Fruit fly (Drosophila melanogaster): ENCODE results near the gene CG33263.

Gene CG33263

dm6 chr3L:13424068-13424467 lies at the start of gene CG33263:
TSS of gene CG33263 (minus strand) at chr3L:13424168.
- no peak for TF ChIP-seq noc (tag; optimal IDR thresholded peaks at IDR 0.05)

DNA sequence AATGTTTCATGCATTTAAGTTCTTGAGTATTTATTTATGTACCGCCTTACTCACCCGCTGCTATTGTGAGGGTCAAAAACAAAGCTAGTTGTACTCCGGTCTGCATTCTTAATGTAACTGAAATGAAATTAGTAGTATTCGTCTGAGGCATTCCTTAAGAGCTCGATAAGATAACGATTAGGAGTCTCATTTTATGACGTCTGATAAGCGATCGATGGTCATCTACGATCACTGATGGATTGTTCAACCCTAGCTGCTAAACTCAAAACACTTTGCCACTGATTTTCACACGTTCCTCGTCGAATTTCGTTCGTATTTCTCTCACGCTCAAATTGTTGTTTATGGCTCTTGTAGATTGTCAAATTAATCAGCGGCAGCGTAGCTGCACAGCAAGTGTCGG lies 33.2 kb upstream of the CG33263 start, which contains the start of gene CG10116:
TSS of gene CG10116 (minus strand) at position 106 of the 400 bp plus-strand sequence.
- TF ChIP-seq noc (tag; optimal IDR thresholded peaks at IDR 0.05): no peak

DNA sequence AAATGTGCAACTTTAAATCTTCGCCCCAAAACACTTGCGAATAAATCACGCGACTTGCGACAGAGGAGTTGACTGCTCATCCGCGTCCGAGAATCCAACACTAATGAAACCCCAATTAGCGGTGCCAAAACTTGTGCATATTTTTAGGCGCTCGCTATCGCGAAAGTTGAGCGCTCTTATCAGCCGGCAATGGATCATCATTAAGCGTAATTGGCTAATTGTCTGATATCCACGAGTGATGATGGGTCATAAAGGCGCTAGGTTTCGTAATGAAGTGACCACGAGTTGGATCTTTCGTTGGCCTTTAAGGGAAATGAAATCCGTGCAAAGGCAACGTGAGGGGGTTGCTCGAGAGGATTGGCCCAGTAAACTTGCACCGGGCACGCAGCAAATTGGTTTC lies 30.8 kb upstream of the CG33263 start:
- peak; percentile 57 for TF ChIP-seq noc (tag; optimal IDR thresholded peaks at IDR 0.05)

dm6 chr3L:13452281-13452680 lies 28.3 kb upstream of the CG33263 start:
- no peak for TF ChIP-seq noc (tag; optimal IDR thresholded peaks at IDR 0.05)

DNA sequence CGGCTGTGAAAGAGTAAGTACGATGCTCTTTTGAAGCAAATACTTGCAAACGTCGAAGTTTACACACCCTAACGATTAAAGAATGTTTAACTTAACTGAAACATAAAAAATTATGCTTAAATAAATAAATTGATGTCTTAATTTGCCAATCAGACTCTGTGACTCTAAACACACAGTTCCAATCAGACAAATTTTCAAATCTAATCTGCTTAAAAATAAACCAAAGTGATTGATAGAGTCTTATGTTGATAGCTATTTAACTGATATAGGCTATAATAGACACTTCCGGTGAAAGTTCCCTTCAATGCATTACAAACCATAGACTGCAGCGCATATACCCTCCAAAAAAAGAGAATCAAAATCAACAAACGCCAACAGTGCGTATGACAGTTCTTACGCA lies 27.6 kb upstream of the CG33263 start:
- peak; percentile 8 for TF ChIP-seq noc (tag; optimal IDR thresholded peaks at IDR 0.05)

- no peak for TF ChIP-seq noc (tag; optimal IDR thresholded peaks at IDR 0.05)
Observed at dm6 chr3L:13450177-13450793, 26.3 kb upstream of the CG33263 start, which contains the start of the genes JMJD7 and CG10738. TSS of gene JMJD7 (minus strand) at chr3L:13450283. TSS of gene CG10738 (plus strand) at chr3L:13450770.

DNA sequence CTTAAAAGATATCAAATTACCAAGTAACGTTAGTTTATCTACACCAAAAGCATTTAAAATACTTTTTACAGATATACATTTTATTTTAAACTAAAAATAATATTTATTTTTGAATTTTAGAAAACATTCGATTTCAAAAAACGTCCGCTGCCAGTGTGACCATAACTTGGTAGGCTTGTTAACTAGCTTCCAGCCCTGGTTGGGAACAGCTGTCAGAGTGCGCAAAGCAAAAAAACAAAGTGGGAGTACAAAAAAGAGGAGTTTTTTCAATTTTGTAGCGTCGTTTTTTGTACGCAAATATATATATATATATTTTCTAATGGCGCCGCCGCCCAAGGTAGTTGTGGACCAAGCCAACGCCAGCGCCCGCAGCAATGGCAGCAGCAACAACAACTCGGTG lies 18.4 kb upstream of the CG33263 start, which contains the start of gene cmb:
TSS of gene cmb (plus strand) at position 195 of the 400 bp plus-strand sequence.
- TF ChIP-seq noc (tag; optimal IDR thresholded peaks at IDR 0.05): no peak

- no peak for TF ChIP-seq noc (tag; optimal IDR thresholded peaks at IDR 0.05)
Observed at dm6 chr3L:13440370-13440960, 16.5 kb upstream of the CG33263 start, which contains the start of the genes CG10140 and CG14109. TSS of gene CG10140 (minus strand) at chr3L:13440470. TSS of gene CG14109 (plus strand) at chr3L:13440910.

DNA sequence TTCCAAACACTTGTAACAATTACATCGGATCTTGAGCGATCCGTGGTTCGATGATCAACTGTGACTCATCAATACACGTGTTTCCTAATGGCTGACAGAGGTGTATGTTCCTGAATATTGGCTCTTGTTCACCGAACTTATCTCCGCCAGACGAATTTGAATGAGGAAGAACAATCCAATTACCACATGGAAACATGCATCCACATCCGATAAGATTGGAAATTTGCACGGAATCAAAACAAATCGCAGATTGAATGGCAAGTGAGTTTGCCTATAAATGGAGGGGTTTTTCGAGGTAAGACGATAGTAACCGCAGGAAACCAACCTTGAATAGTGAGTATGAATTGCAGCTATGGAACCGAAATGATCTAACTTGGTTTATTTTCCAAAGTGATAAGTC lies 13.7 kb upstream of the CG33263 start, which contains the start of gene CG10725:
TSS of gene CG10725 (plus strand) at position 301 of the 400 bp plus-strand sequence.
- TF ChIP-seq noc (tag; optimal IDR thresholded peaks at IDR 0.05): no peak

- no peak for TF ChIP-seq noc (tag; optimal IDR thresholded peaks at IDR 0.05)
Observed at dm6 chr3L:13437036-13437435, 13.1 kb upstream of the CG33263 start, which contains the start of gene CG10154. TSS of gene CG10154 (minus strand) at chr3L:13437136.

- TF ChIP-seq noc (tag; optimal IDR thresholded peaks at IDR 0.05): no peak
Observed at dm6 chr3L:13435170-13435727, 11.3 kb upstream of the CG33263 start, which contains the start of gene CG10713. TSS of gene CG10713 (minus strand) at chr3L:13435229.

DNA sequence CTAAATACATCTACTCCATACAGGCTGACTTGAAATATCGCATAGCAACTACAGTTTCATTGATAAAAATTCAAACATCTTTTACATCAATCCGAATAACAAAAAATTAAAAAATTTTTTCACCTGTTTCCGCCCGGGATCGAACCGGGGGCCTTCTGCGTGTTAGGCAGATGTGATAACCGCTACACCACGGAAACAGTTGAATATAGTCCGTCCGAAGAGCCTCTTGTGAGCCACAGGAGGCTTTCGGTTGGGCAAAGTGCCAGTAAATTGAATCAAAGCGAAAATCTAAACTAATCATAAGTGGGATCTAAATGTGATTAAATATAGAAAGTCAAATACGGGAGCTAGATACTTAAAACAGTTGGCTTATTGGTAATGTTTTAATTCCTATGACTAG lies 9.6 kb upstream of the CG33263 start:
- TF ChIP-seq noc (tag; optimal IDR thresholded peaks at IDR 0.05): no peak

DNA sequence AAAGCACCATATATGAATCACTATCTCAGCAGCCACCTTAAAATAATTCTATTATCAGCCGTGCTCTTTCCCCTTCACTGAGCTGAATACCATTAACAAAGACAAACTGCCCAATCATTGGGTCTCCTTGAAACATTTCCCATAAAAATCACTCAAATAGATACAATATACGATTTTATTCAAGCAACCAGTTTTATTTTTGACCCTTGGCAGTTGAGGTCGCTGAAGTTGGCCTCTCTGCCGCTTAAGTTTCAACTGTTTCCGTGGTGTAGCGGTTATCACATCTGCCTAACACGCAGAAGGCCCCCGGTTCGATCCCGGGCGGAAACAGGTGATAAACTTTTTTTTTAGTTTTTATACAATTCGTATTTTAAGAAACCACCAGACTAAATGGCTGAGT lies 8.8 kb upstream of the CG33263 start:
- no peak for TF ChIP-seq noc (tag; optimal IDR thresholded peaks at IDR 0.05)

DNA sequence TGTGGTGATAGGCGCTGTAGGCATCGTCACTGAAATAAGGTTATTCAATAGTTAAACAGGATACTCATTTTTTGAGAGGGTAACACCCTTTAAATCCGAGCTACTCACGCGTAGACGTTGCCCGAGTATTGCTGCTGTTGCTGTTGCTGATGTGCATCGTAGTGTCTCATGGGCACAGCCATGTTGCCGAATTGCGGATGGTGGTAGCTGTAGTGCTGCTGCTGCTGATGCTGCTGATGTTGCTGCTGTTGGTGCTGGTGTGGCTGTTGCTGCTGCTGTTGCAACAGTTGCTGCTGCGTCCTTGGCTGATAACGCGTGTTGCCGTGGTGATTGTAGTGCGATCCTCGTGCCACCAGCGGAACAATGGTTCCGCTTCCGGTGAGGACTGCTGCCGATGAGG lies 6.2 kb upstream of the CG33263 start:
- no peak for TF ChIP-seq noc (tag; optimal IDR thresholded peaks at IDR 0.05)

DNA sequence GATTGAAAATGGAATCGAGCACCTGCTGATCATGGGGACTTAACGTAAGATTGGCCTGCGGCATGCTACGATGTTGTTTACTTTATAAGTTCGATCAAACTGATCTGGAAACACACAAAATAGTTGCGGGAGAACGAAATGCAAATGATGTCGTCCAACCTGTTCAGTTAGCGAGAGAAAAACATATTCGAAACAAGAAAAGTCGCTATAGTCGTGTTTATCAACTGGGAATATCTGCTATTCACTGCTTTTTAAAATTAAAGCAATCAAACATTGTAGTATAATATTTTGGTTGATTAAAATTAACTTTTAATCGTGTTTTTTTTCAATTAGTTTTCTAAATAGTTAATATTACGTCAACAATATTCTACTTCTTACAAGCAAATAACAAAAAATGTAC lies 2.6 kb upstream of the CG33263 start, which contains the start of gene CG14105:
TSS of gene CG14105 (minus strand) at position 101 of the 400 bp plus-strand sequence.
- TF ChIP-seq noc (tag; optimal IDR thresholded peaks at IDR 0.05): no peak

DNA sequence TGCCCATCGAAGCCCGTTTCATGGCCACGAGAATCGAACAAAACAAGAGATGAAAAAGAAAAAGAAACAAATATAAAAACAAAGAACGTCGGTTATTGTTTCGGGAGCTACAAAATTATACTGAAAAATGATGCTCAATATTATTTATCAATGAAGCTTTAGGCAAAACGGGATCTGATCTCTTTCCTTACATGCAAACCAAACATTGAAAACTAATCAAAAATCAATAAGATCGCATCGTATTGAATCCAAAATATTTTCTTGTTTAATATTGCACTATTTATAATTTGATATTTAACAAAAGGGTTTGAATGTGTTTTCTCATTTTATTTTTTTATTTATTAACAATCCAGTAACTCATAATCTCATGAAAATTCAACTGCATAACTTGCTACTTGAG lies 1.6 kb upstream of the CG33263 start, which contains the start of gene CG14106:
TSS of gene CG14106 (minus strand) at position 101 of the 400 bp plus-strand sequence.
- TF ChIP-seq noc (tag; optimal IDR thresholded peaks at IDR 0.05): no peak

All from whole organism, larva.